Worm (Caenorhabditis elegans) whole organism, young adult: Measurements from ENCODE around the gene T01H3.2.

ENCODE experiments used
- B0019.2 ChIP-seq: fragments of 200-800 bp; sonication (Bioruptor generic); conservative IDR thresholded peaks from 2 replicates; pipeline ENCODE4 v1.3.6; 2022; ENCODE audit warnings: missing genetic modification reagents, missing genetic modification characterization, missing compliant biosample characterization
- B0336.3 ChIP-seq: fragments of 200-800 bp; sonication (Bioruptor generic); IDR thresholded peaks from 2 replicates; pipeline ENCODE4 v1.3.6; 2022; ENCODE audit warnings: missing genetic modification characterization, missing compliant biosample characterization
- F22D6.2 ChIP-seq: sonication (generic microtip); optimal IDR thresholded peaks from 2 replicates; lab custom pipeline; 2016; ENCODE audit warnings: mild to moderate bottlenecking, missing genetic modification characterization, missing compliant biosample characterization
- F33H1.4 ChIP-seq: fragments of 200-800 bp; sonication (Bioruptor generic); IDR thresholded peaks from 2 replicates; pipeline ENCODE4 v1.3.6; 2022; ENCODE audit warnings: missing genetic modification reagents, missing genetic modification characterization, missing compliant biosample characterization
- F37B4.10 ChIP-seq: fragments of 200-800 bp; sonication (Bioruptor generic); IDR thresholded peaks from 2 replicates; pipeline ENCODE4 v1.3.6; 2022; ENCODE audit warnings: missing genetic modification characterization, missing compliant biosample characterization
- F55B11.4 ChIP-seq: sonication (generic microtip); optimal IDR thresholded peaks from 2 replicates; lab custom pipeline; 2016; ENCODE audit warnings: missing compliant biosample characterization, missing genetic modification characterization, borderline replicate concordance; ENCODE audit not compliant: insufficient read depth
- K11D2.4 ChIP-seq: fragments of 200-800 bp; sonication (Bioruptor generic); IDR thresholded peaks from 2 replicates; pipeline ENCODE4 v1.3.6; 2022; ENCODE audit warnings: missing genetic modification reagents, missing genetic modification characterization, missing compliant biosample characterization
- T07F8.4 ChIP-seq: sonication (generic microtip); optimal IDR thresholded peaks from 2 replicates; lab custom pipeline; 2016; ENCODE audit warnings: mild to moderate bottlenecking, missing genetic modification characterization, moderate library complexity, missing compliant biosample characterization
- Y53G8AR.9 ChIP-seq: fragments of 200-800 bp; sonication (Bioruptor generic); conservative IDR thresholded peaks from 2 replicates; pipeline ENCODE4 v1.3.6; 2022; ENCODE audit warnings: missing genetic modification reagents, missing genetic modification characterization, missing compliant biosample characterization
- Y56A3A.18 ChIP-seq: fragments of 200-800 bp; sonication (Bioruptor generic); IDR thresholded peaks from 2 replicates; pipeline ENCODE4 v1.3.6; 2022; ENCODE audit warnings: missing genetic modification reagents, missing genetic modification characterization, missing compliant biosample characterization
- ama-1 ChIP-seq, 3 experiments: fragments of 150-350 bp in 1 of 3; sonication (generic microtip) in 2 of 3; optimal IDR thresholded peaks; 2 replicates each; lab custom pipeline; 2014 to 2018; ENCODE audit warnings: missing biosample characterization in 2 of 3, missing genetic modification characterization in 2 of 3, missing genetic modification reagents in 2 of 3
- attf-5 ChIP-seq: fragments of 200-800 bp; sonication (Bioruptor generic); optimal IDR thresholded peaks from 2 replicates; lab custom pipeline; 2018; ENCODE audit warnings: mild to moderate bottlenecking, missing genetic modification characterization, missing compliant biosample characterization
- bed-2 ChIP-seq: fragments of 200-800 bp; sonication (Bioruptor generic); IDR thresholded peaks from 2 replicates; pipeline ENCODE4 v1.3.6; 2022; ENCODE audit warnings: missing genetic modification reagents, missing genetic modification characterization, missing compliant biosample characterization
- cebp-1 ChIP-seq, 2 experiments: fragments of 200-800 bp in 1 of 2; sonication (Bioruptor generic) in 1 of 2; sonication (generic microtip) in 1 of 2; IDR thresholded peaks in 1 of 2; optimal IDR thresholded peaks in 1 of 2; 2 replicates each; pipeline versions ENCODE4 v1.3.6 to Lab custom; 2017 to 2022; ENCODE audit warnings: missing compliant biosample characterization in 2 of 2, missing genetic modification characterization in 2 of 2, mild to moderate bottlenecking in 1 of 2, missing genetic modification reagents in 1 of 2, moderate library complexity in 1 of 2
- ceh-27 ChIP-seq: fragments of 200-800 bp; sonication (Bioruptor generic); optimal IDR thresholded peaks from 2 replicates; lab custom pipeline; 2018; ENCODE audit warnings: mild to moderate bottlenecking, missing genetic modification characterization, moderate library complexity, missing compliant biosample characterization
- ceh-91 ChIP-seq: fragments of 200-800 bp; sonication (Bioruptor generic); IDR thresholded peaks from 2 replicates; pipeline ENCODE4 v1.3.6; 2022; ENCODE audit warnings: missing genetic modification reagents, missing genetic modification characterization, missing compliant biosample characterization
- efl-1 ChIP-seq: fragments of 150-350 bp; optimal IDR thresholded peaks from 2 replicates; lab custom pipeline; 2014; ENCODE audit warnings: missing biosample characterization, missing genetic modification reagents, missing genetic modification characterization
- him-1 ChIP-seq: sonication (generic microtip); optimal IDR thresholded peaks from 2 replicates; lab custom pipeline; 2016; ENCODE audit warnings: missing genotype, missing genetic modification reagents, missing genetic modification characterization, missing compliant biosample characterization
- hmg-1.2 ChIP-seq: fragments of 200-800 bp; sonication (Bioruptor generic); IDR thresholded peaks from 2 replicates; pipeline ENCODE4 v1.3.6; 2022; ENCODE audit warnings: missing genetic modification reagents, missing genetic modification characterization, missing compliant biosample characterization
- lin-54 ChIP-seq: fragments of 200-800 bp; sonication (Bioruptor generic); optimal IDR thresholded peaks from 2 replicates; lab custom pipeline; 2018; ENCODE audit warnings: mild to moderate bottlenecking, missing genetic modification characterization, missing compliant biosample characterization
- madf-3 ChIP-seq: fragments of 200-800 bp; sonication (Bioruptor generic); IDR thresholded peaks from 2 replicates; pipeline ENCODE4 v1.3.6; 2022; ENCODE audit warnings: missing genetic modification reagents, missing genetic modification characterization, missing compliant biosample characterization
- madf-8 ChIP-seq: fragments of 200-800 bp; sonication (Bioruptor generic); conservative IDR thresholded peaks from 2 replicates; pipeline ENCODE4 v1.3.6; 2022; ENCODE audit warnings: missing genetic modification reagents, missing genetic modification characterization, missing compliant biosample characterization
- mcd-1 ChIP-seq: fragments of 200-800 bp; sonication (Bioruptor generic); IDR thresholded peaks from 2 replicates; pipeline ENCODE4 v1.3.6; 2022; ENCODE audit warnings: missing genetic modification reagents, missing genetic modification characterization, missing compliant biosample characterization
- mel-28 ChIP-seq: sonication (generic microtip); optimal IDR thresholded peaks from 2 replicates; lab custom pipeline; 2016; ENCODE audit warnings: borderline replicate concordance, mild to moderate bottlenecking, missing genetic modification characterization, missing compliant biosample characterization
- mes-4 ChIP-seq: sonication (generic microtip); optimal IDR thresholded peaks from 2 replicates; lab custom pipeline; 2016; ENCODE audit warnings: missing genotype, missing genetic modification characterization, missing compliant biosample characterization
- nfyb-1 ChIP-seq: fragments of 200-800 bp; sonication (Bioruptor generic); IDR thresholded peaks from 2 replicates; pipeline ENCODE4 v1.3.6; 2022; ENCODE audit warnings: missing genetic modification reagents, missing genetic modification characterization, missing compliant biosample characterization
- repo-1 ChIP-seq: sonication (generic microtip); optimal IDR thresholded peaks from 2 replicates; lab custom pipeline; 2017; ENCODE audit warnings: mild to moderate bottlenecking, missing genetic modification characterization, missing compliant biosample characterization
- sea-2 ChIP-seq: fragments of 200-800 bp; sonication (Bioruptor generic); IDR thresholded peaks from 2 replicates; pipeline ENCODE4 v1.3.6; 2022; ENCODE audit warnings: missing genetic modification characterization, missing compliant biosample characterization
- snpc-1.1 ChIP-seq: sonication (generic microtip); optimal IDR thresholded peaks from 2 replicates; lab custom pipeline; 2017; ENCODE audit warnings: missing genetic modification characterization, mild to moderate bottlenecking, missing compliant biosample characterization, antibody characterized with exemption, moderate library complexity, missing genotype, missing genetic modification reagents; ENCODE audit not compliant: insufficient read depth
- snpc-3.4 ChIP-seq: sonication (generic microtip); optimal IDR thresholded peaks from 2 replicates; lab custom pipeline; 2017; ENCODE audit warnings: missing genetic modification characterization, mild to moderate bottlenecking, missing compliant biosample characterization, antibody characterized with exemption, moderate library complexity, missing genotype, missing genetic modification reagents
- snpc-4 ChIP-seq, 5 experiments: fragments of 150-350 bp in 1 of 5; sonication (generic microtip) in 4 of 5; optimal IDR thresholded peaks; 2 replicates each; lab custom pipeline; 2014 to 2018; ENCODE audit warnings: missing genetic modification characterization in 5 of 5, missing biosample characterization in 3 of 5, antibody characterized with exemption in 2 of 5, mild to moderate bottlenecking in 2 of 5, missing compliant biosample characterization in 2 of 5, missing genotype in 2 of 5, moderate library complexity in 2 of 5, missing genetic modification reagents in 1 of 5
- tbp1 ChIP-seq: fragments of 200-800 bp; sonication (Bioruptor generic); optimal IDR thresholded peaks from 2 replicates; lab custom pipeline; 2018; ENCODE audit warnings: mild to moderate bottlenecking, missing genetic modification characterization, missing compliant biosample characterization
- xnd-1 ChIP-seq: sonication (generic microtip); optimal IDR thresholded peaks from 2 replicates; lab custom pipeline; 2016; ENCODE audit warnings: missing genotype, missing genetic modification reagents, missing genetic modification characterization, missing compliant biosample characterization
- zfh-2 ChIP-seq: fragments of 200-800 bp; sonication (Bioruptor generic); conservative IDR thresholded peaks from 2 replicates; pipeline ENCODE4 v1.3.6; 2022; ENCODE audit warnings: missing genetic modification reagents, missing genetic modification characterization, missing compliant biosample characterization
- ztf-18 ChIP-seq: sonication (generic microtip); optimal IDR thresholded peaks from 2 replicates; lab custom pipeline; 2016; ENCODE audit warnings: missing genotype, mild to moderate bottlenecking, missing genetic modification characterization, missing compliant biosample characterization
- ztf-28 ChIP-seq: fragments of 200-800 bp; sonication (Bioruptor generic); IDR thresholded peaks from 2 replicates; pipeline ENCODE4 v1.3.6; 2022; ENCODE audit warnings: missing genetic modification reagents, missing genetic modification characterization, missing compliant biosample characterization

Gene T01H3.2

ce11 chrII:7860221-7860928 is 17.4 kb downstream of the T01H3.2 start, which contains the start of gene lin-5 (continued):
- TF ChIP-seq K11D2.4 (GFP tag; lab: Robert Waterston, UW) (no peak), zfh-2 (GFP tag; lab: Robert Waterston, UW) (no peak), ztf-18 (tag; lab: Kevin White, UChicago) (peak; percentile 1), efl-1 (GFP tag; lab: Kevin White, UChicago) (peak; percentile 96), sea-2 (no peak), tbp1 (GFP tag; lab: Kevin White, UChicago) (peak; percentile 35), hmg-1.2 (GFP tag; lab: Robert Waterston, UW) (peak; percentile 67), F37B4.10 (GFP tag; lab: Robert Waterston, UW) (no peak), F22D6.2 (tag; lab: Kevin White, UChicago) (no peak), snpc-3.4 (tag; lab: Kevin White, UChicago) (peak; percentile 82), ztf-28 (no peak), snpc-4 (GFP tag; optimal IDR thresholded peaks at IDR 0.05; lab: Kevin White, UChicago) (no peak), snpc-4 (tag; optimal IDR thresholded peaks at IDR 0.05; lab: Kevin White, UChicago) (peak in 2 of 4 experiments; percentile 14 to 43), cebp-1 (GFP tag; IDR thresholded peaks at IDR 0.05; lab: Robert Waterston, UW) (no peak), cebp-1 (tag; optimal IDR thresholded peaks at IDR 0.05; lab: Kevin White, UChicago) (peak; percentile 13), ceh-91 (GFP tag; lab: Robert Waterston, UW) (peak; percentile 91), snpc-1.1 (tag; lab: Kevin White, UChicago) (no peak), him-1 (tag; lab: Kevin White, UChicago) (no peak), attf-5 (GFP tag; lab: Kevin White, UChicago) (peak; percentile 55), nfyb-1 (GFP tag; lab: Robert Waterston, UW) (0 out of 2 replicates have a peak, but pooled peaks have one; percentile 33), madf-3 (0 out of 2 replicates have a peak, but pooled peaks have one; percentile 48), mcd-1 (GFP tag; lab: Robert Waterston, UW) (peak; percentile 36; the same call in 1 of the 2 replicates), B0019.2 (GFP tag; lab: Robert Waterston, UW) (peak; percentile 41; the same call in 1 of the 2 replicates), T07F8.4 (tag; lab: Kevin White, UChicago) (no peak), B0336.3 (GFP tag; lab: Robert Waterston, UW) (peak; percentile 71; the same call in 1 of the 2 replicates), repo-1 (tag; lab: Kevin White, UChicago) (no peak), lin-54 (GFP tag; lab: Kevin White, UChicago) (peak; percentile 92), mel-28 (tag; lab: Kevin White, UChicago) (no peak), Y56A3A.18 (GFP tag; lab: Robert Waterston, UW) (no peak), F55B11.4 (tag; lab: Kevin White, UChicago) (no peak), bed-2 (GFP tag; lab: Robert Waterston, UW) (no peak), ceh-27 (peak; percentile 23), Y53G8AR.9 (GFP tag; lab: Robert Waterston, UW) (peak; percentile 73; the same call in 1 of the 2 replicates), F33H1.4 (GFP tag; lab: Robert Waterston, UW) (peak; percentile 91), madf-8 (GFP tag; lab: Robert Waterston, UW) (peak; percentile 95), mes-4 (tag; lab: Kevin White, UChicago) (no peak), xnd-1 (tag; lab: Kevin White, UChicago) (peak; percentile 95), ama-1 (optimal IDR thresholded peaks at IDR 0.05; lab: Kevin White, UChicago) (no peak), ama-1 (GFP tag; optimal IDR thresholded peaks at IDR 0.05; lab: Kevin White, UChicago) (no peak)
